Fruit fly (Drosophila melanogaster) whole organism, embryonic: ENCODE data around the gene Gr63a.

ENCODE experiments used
- Adf1 ChIP-seq: fragments of 200-800 bp; sonication (Bioruptor generic); IDR thresholded peaks from 2 replicates; pipeline ENCODE4 v1.3.6; 2022; ENCODE audit warnings: missing biosample characterization, missing genetic modification characterization
- CG10431 ChIP-seq: fragments of 200-800 bp; sonication (Bioruptor generic); optimal IDR thresholded peaks from 3 replicates; lab custom pipeline; 2018; ENCODE audit warnings: missing biosample characterization, mild to moderate bottlenecking, missing genetic modification characterization
- CG11093 ChIP-seq: fragments of 200-800 bp; sonication (Bioruptor generic); IDR thresholded peaks from 3 replicates; pipeline ENCODE4 v1.3.6; 2022; ENCODE audit warnings: missing biosample characterization, missing genetic modification characterization
- CG11504 ChIP-seq: fragments of 200-800 bp; sonication (Bioruptor generic); optimal IDR thresholded peaks from 3 replicates; lab custom pipeline; 2019; ENCODE audit warnings: missing biosample characterization, mild to moderate bottlenecking, missing genetic modification characterization, moderate library complexity
- CG12155 ChIP-seq: fragments of 200-800 bp; sonication (Bioruptor generic); optimal IDR thresholded peaks from 3 replicates; lab custom pipeline; 2016; ENCODE audit warnings: missing biosample characterization, missing genetic modification characterization
- CG13624 ChIP-seq: fragments of 200-800 bp; sonication (Bioruptor generic); optimal IDR thresholded peaks from 2 replicates; lab custom pipeline; 2016; ENCODE audit warnings: missing biosample characterization, missing genetic modification characterization
- CG13775 ChIP-seq: fragments of 200-800 bp; sonication (Bioruptor generic); optimal IDR thresholded peaks from 3 replicates; lab custom pipeline; 2017; ENCODE audit warnings: missing biosample characterization, mild to moderate bottlenecking, missing genetic modification characterization
- CG15269 ChIP-seq: fragments of 200-800 bp; sonication (Bioruptor generic); optimal IDR thresholded peaks from 2 replicates; lab custom pipeline; 2018; ENCODE audit warnings: missing biosample characterization, mild to moderate bottlenecking, missing genetic modification characterization, moderate library complexity
- CG15696 ChIP-seq: fragments of 200-800 bp; sonication (Bioruptor generic); optimal IDR thresholded peaks from 2 replicates; lab custom pipeline; 2019; ENCODE audit warnings: missing biosample characterization, mild to moderate bottlenecking, missing genetic modification characterization, moderate library complexity
- CG16813 ChIP-seq: fragments of 200-800 bp; sonication (Bioruptor generic); IDR thresholded peaks from 3 replicates; pipeline ENCODE4 v1.3.6; 2022; ENCODE audit warnings: missing biosample characterization, missing genetic modification characterization; ENCODE audit not compliant: partially characterized antibody
- CG17802 ChIP-seq: fragments of 200-800 bp; sonication (Bioruptor generic); optimal IDR thresholded peaks from 2 replicates; lab custom pipeline; 2018; ENCODE audit warnings: missing biosample characterization, mild to moderate bottlenecking, missing genetic modification characterization, moderate library complexity
- CG18262 ChIP-seq: fragments of 200-800 bp; optimal IDR thresholded peaks from 3 replicates; lab custom pipeline; 2019; ENCODE audit warnings: missing biosample characterization, mild to moderate bottlenecking, missing genetic modification characterization, moderate library complexity
- CG2875 ChIP-seq: fragments of 200-800 bp; sonication (Bioruptor generic); optimal IDR thresholded peaks from 2 replicates; lab custom pipeline; 2017; ENCODE audit warnings: missing biosample characterization, mild to moderate bottlenecking, missing genetic modification characterization, missing genetic modification reagents
- CG32532 ChIP-seq: fragments of 200-800 bp; sonication (Bioruptor generic); IDR thresholded peaks from 2 replicates; pipeline ENCODE4 v1.3.6; 2022; ENCODE audit warnings: missing biosample characterization, missing genetic modification characterization
- CG43689 ChIP-seq: fragments of 200-800 bp; sonication (Bioruptor generic); IDR thresholded peaks from 2 replicates; pipeline ENCODE4 v1.3.6; 2022; ENCODE audit warnings: missing biosample characterization, missing genetic modification characterization
- CG4707 ChIP-seq: fragments of 200-800 bp; sonication (Bioruptor generic); optimal IDR thresholded peaks from 2 replicates; lab custom pipeline; 2018; ENCODE audit warnings: missing biosample characterization, mild to moderate bottlenecking, missing genetic modification characterization, moderate library complexity
- CG4820 ChIP-seq: fragments of 200-800 bp; sonication (Bioruptor generic); optimal IDR thresholded peaks from 3 replicates; lab custom pipeline; 2016; ENCODE audit warnings: missing biosample characterization, missing genetic modification characterization
- CG6765 ChIP-seq: fragments of 200-800 bp; sonication (Bioruptor generic); optimal IDR thresholded peaks from 3 replicates; lab custom pipeline; 2017; ENCODE audit warnings: missing biosample characterization, mild to moderate bottlenecking, missing genetic modification characterization
- CG7963 ChIP-seq: fragments of 200-800 bp; sonication (Bioruptor generic); IDR thresholded peaks from 3 replicates; pipeline ENCODE4 v1.3.6; 2022; ENCODE audit warnings: missing biosample characterization, missing genetic modification characterization; ENCODE audit not compliant: partially characterized antibody
- CG8924 ChIP-seq: fragments of 200-800 bp; optimal IDR thresholded peaks from 3 replicates; lab custom pipeline; 2019; ENCODE audit warnings: missing biosample characterization, mild to moderate bottlenecking, missing genetic modification characterization, moderate library complexity
- CG9609 ChIP-seq: fragments of 200-800 bp; sonication (Bioruptor generic); optimal IDR thresholded peaks from 3 replicates; lab custom pipeline; 2016; ENCODE audit warnings: missing biosample characterization, missing genetic modification characterization
- Dref ChIP-seq: fragments of 200-800 bp; sonication (Bioruptor generic); IDR thresholded peaks from 2 replicates; pipeline ENCODE4 v1.3.6; 2022; ENCODE audit warnings: missing biosample characterization, missing genetic modification characterization
- Fer2 ChIP-seq: fragments of 200-800 bp; sonication (Bioruptor generic); optimal IDR thresholded peaks from 2 replicates; lab custom pipeline; 2018; ENCODE audit warnings: missing biosample characterization, mild to moderate bottlenecking, missing genetic modification characterization, moderate library complexity
- Gsc ChIP-seq: fragments of 200-800 bp; sonication (Bioruptor generic); IDR thresholded peaks from 2 replicates; pipeline ENCODE4 v1.3.6; 2022; ENCODE audit warnings: missing biosample characterization, missing genetic modification characterization
- HmgD ChIP-seq: fragments of 200-800 bp; sonication (Bioruptor generic); optimal IDR thresholded peaks from 3 replicates; lab custom pipeline; 2016; ENCODE audit warnings: missing biosample characterization, missing genetic modification characterization
- Nf-YB ChIP-seq: fragments of 200-800 bp; sonication (Bioruptor generic); optimal IDR thresholded peaks from 3 replicates; lab custom pipeline; 2019; ENCODE audit warnings: missing biosample characterization, mild to moderate bottlenecking, missing genetic modification characterization, moderate library complexity
- Optix ChIP-seq: fragments of 200-800 bp; sonication (Bioruptor generic); IDR thresholded peaks from 3 replicates; pipeline ENCODE4 v1.3.6; 2022; ENCODE audit warnings: missing biosample characterization, missing genetic modification characterization
- PHDP ChIP-seq: fragments of 200-800 bp; sonication (Bioruptor generic); optimal IDR thresholded peaks from 3 replicates; lab custom pipeline; 2018; ENCODE audit warnings: missing biosample characterization, mild to moderate bottlenecking, missing genetic modification characterization, moderate library complexity
- Side ChIP-seq: fragments of 200-800 bp; sonication (Bioruptor generic); optimal IDR thresholded peaks from 2 replicates; lab custom pipeline; 2016; ENCODE audit warnings: missing biosample characterization, missing genetic modification characterization
- Ssrp ChIP-seq: fragments of 200-800 bp; sonication (Bioruptor generic); optimal IDR thresholded peaks from 2 replicates; lab custom pipeline; 2018; ENCODE audit warnings: missing biosample characterization, mild to moderate bottlenecking, missing genetic modification characterization, moderate library complexity
- Tbp ChIP-seq: fragments of >200 bp; optimal IDR thresholded peaks from 2 replicates; lab custom pipeline; 2018; ENCODE audit warnings: missing biosample characterization, missing genetic modification characterization
- amos ChIP-seq: fragments of 200-800 bp; sonication (Bioruptor generic); IDR thresholded peaks from 2 replicates; pipeline ENCODE4 v1.3.6; 2022; ENCODE audit warnings: missing biosample characterization, missing genetic modification characterization; ENCODE audit not compliant: partially characterized antibody
- cas ChIP-seq: fragments of 200-800 bp; sonication (Bioruptor generic); IDR thresholded peaks from 2 replicates; pipeline ENCODE4 v1.3.6; 2022; ENCODE audit warnings: missing biosample characterization, missing genetic modification characterization
- dmrt11E ChIP-seq: fragments of 200-800 bp; sonication (Bioruptor generic); optimal IDR thresholded peaks from 3 replicates; lab custom pipeline; 2018; ENCODE audit warnings: missing biosample characterization, mild to moderate bottlenecking, missing genetic modification characterization, moderate library complexity
- eve ChIP-seq, 2 experiments: fragments of >200 bp; optimal IDR thresholded peaks; 2 replicates each; lab custom pipeline; 2017; ENCODE audit warnings: missing biosample characterization in 2 of 2, missing genetic modification characterization in 2 of 2
- fd96Cb ChIP-seq: fragments of 200-800 bp; sonication (Bioruptor generic); optimal IDR thresholded peaks from 2 replicates; lab custom pipeline; 2018; ENCODE audit warnings: missing biosample characterization, mild to moderate bottlenecking, missing genetic modification characterization, moderate library complexity
- gsb-n ChIP-seq: fragments of 200-800 bp; sonication (Bioruptor generic); optimal IDR thresholded peaks from 3 replicates; lab custom pipeline; 2018; ENCODE audit warnings: missing biosample characterization, mild to moderate bottlenecking, missing genetic modification characterization
- jigr1 ChIP-seq: fragments of 200-800 bp; sonication (Bioruptor generic); IDR thresholded peaks from 3 replicates; pipeline ENCODE4 v1.3.6; 2022; ENCODE audit warnings: missing biosample characterization, missing genetic modification characterization
- lov ChIP-seq, 2 experiments: fragments of 200-800 bp in 1 of 2; fragments of >200 bp in 1 of 2; sonication (Bioruptor generic) in 1 of 2; IDR thresholded peaks in 1 of 2; optimal IDR thresholded peaks in 1 of 2; 2 replicates in 1 of 2; 3 replicates in 1 of 2; pipeline versions ENCODE4 v1.3.6 to Lab custom; 2017 to 2022; ENCODE audit warnings: missing biosample characterization in 1 of 2, missing genetic modification characterization in 1 of 2
- maf-S ChIP-seq: fragments of 200-800 bp; sonication (Bioruptor generic); optimal IDR thresholded peaks from 2 replicates; lab custom pipeline; 2016; ENCODE audit warnings: missing biosample characterization, missing genetic modification characterization
- oc ChIP-seq: fragments of 200-800 bp; sonication (Bioruptor generic); optimal IDR thresholded peaks from 2 replicates; lab custom pipeline; 2018; ENCODE audit warnings: missing biosample characterization, mild to moderate bottlenecking, missing genetic modification characterization, moderate library complexity
- repo ChIP-seq: fragments of 200-800 bp; sonication (Bioruptor generic); optimal IDR thresholded peaks from 2 replicates; lab custom pipeline; 2016; ENCODE audit warnings: missing biosample characterization, missing genetic modification characterization
- row ChIP-seq: fragments of 200-800 bp; sonication (Bioruptor generic); IDR thresholded peaks from 3 replicates; pipeline ENCODE4 v1.3.6; 2022; ENCODE audit warnings: missing biosample characterization, missing genetic modification characterization
- salm ChIP-seq: fragments of 200-800 bp; sonication (Bioruptor generic); optimal IDR thresholded peaks from 2 replicates; lab custom pipeline; 2018; ENCODE audit warnings: missing biosample characterization, mild to moderate bottlenecking, missing genetic modification characterization
- sd ChIP-seq: fragments of 200-800 bp; sonication (Bioruptor generic); optimal IDR thresholded peaks from 3 replicates; lab custom pipeline; 2018; ENCODE audit warnings: missing biosample characterization, mild to moderate bottlenecking, missing genetic modification characterization, moderate library complexity
- sens ChIP-seq: fragments of 200-800 bp; sonication (Bioruptor generic); peaks from one replicate; lab custom pipeline; 2016; ENCODE audit warnings: missing biosample characterization, missing genetic modification characterization
- sima ChIP-seq: fragments of 200-800 bp; sonication (Bioruptor generic); optimal IDR thresholded peaks from 2 replicates; lab custom pipeline; 2016; ENCODE audit warnings: missing biosample characterization, missing genetic modification characterization
- tup ChIP-seq: fragments of 200-800 bp; sonication (Bioruptor generic); optimal IDR thresholded peaks from 2 replicates; lab custom pipeline; 2016; ENCODE audit warnings: missing biosample characterization, mild to moderate bottlenecking, missing genetic modification characterization, moderate library complexity
- vfl ChIP-seq: fragments of 200-800 bp; sonication (Bioruptor generic); optimal IDR thresholded peaks from 2 replicates; lab custom pipeline; 2016; ENCODE audit warnings: missing biosample characterization, missing genetic modification characterization

Gene Gr63a

DNA sequence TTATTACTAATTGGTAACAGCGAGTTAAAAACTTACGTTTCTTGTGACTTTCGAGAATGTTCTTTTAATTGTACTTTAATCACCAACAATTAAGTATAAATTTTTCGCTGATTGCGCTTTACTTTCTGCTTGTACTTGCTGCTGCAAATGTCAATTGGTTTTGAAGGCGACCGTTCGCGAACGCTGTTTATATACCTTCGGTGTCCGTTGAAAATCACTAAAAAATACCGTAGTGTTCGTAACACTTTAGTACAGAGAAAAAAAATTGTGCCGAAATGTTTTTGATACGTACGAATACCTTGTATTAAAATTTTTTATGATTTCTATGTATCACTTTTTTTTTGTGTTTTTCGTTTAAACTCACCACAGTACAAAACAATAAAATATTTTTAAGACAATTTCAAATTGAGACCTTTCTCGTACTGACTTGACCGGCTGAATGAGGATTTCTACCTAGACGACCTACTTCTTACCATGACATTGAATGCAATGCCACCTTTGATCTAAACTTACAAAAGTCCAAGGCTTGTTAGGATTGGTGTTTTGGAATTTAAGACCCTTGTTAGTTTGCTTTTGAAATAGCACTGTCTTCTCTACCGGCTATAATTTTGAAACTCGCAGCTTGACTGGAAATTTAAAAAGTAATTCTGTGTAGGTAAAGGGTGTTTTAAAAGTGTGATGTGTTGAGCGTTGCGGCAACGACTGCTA lies 6.2 kb upstream of the Gr63a start, which contains the start of gene Ubi-p63E (continued):
- TF ChIP-seq Dref (GFP tag; lab: Robert Waterston, UW) (no peak), Side (GFP tag; lab: Kevin White, UChicago) (peak; percentile 65), eve (GFP tag; optimal IDR thresholded peaks at IDR 0.05; lab: Kevin White, UChicago) (no peak), CG10431 (peak; percentile 50), Tbp (no peak), CG9609 (GFP tag; lab: Kevin White, UChicago) (peak; percentile 65), CG13775 (GFP tag; lab: Kevin White, UChicago) (peak; percentile 71), jigr1 (no peak), repo (GFP tag; lab: Kevin White, UChicago) (peak; percentile 39), Optix (GFP tag; lab: Robert Waterston, UW) (no peak), sima (GFP tag; lab: Kevin White, UChicago) (no peak), Gsc (GFP tag; lab: Robert Waterston, UW) (no peak), CG6765 (no peak), CG15696 (tag; lab: Kevin White, UChicago) (peak; percentile 59), CG4707 (GFP tag; lab: Kevin White, UChicago) (peak; percentile 31), Ssrp (tag; lab: Kevin White, UChicago) (peak; percentile 28), CG15269 (tag; lab: Kevin White, UChicago) (peak; percentile 68), CG11093 (GFP tag; lab: Robert Waterston, UW) (0 out of 3 replicates have a peak, but pooled peaks have one; percentile 24), CG17802 (no peak), Adf1 (no peak), CG13624 (peak; percentile 56), HmgD (peak; percentile 39), CG7963 (GFP tag; lab: Robert Waterston, UW) (no peak), oc (tag; lab: Kevin White, UChicago) (peak; percentile 34), CG16813 (GFP tag; lab: Robert Waterston, UW) (no peak), sens (GFP tag; lab: Kevin White, UChicago) (peak; percentile 94), PHDP (tag; lab: Kevin White, UChicago) (peak; percentile 62), CG32532 (GFP tag; lab: Robert Waterston, UW) (no peak), salm (tag; lab: Kevin White, UChicago) (no peak), amos (GFP tag; lab: Robert Waterston, UW) (no peak), lov (optimal IDR thresholded peaks at IDR 0.05; lab: Kevin White, UChicago) (no peak), lov (GFP tag; IDR thresholded peaks at IDR 0.05; lab: Robert Waterston, UW) (no peak), Fer2 (peak; percentile 56), vfl (GFP tag; lab: Kevin White, UChicago) (peak; percentile 42), CG43689 (GFP tag; lab: Robert Waterston, UW) (no peak), CG18262 (tag; lab: Kevin White, UChicago) (peak; percentile 69), CG4820 (GFP tag; lab: Kevin White, UChicago) (peak; percentile 63), dmrt11E (tag; lab: Kevin White, UChicago) (peak; percentile 65), CG12155 (GFP tag; lab: Kevin White, UChicago) (peak; percentile 68), Nf-YB (GFP tag; lab: Kevin White, UChicago) (peak; percentile 35), CG2875 (GFP tag; lab: Kevin White, UChicago) (peak; percentile 35), CG8924 (tag; lab: Kevin White, UChicago) (peak; percentile 25), CG11504 (tag; lab: Kevin White, UChicago) (peak; percentile 57), gsb-n (peak; percentile 50), maf-S (peak; percentile 27), row (no peak), sd (tag; lab: Kevin White, UChicago) (no peak), fd96Cb (tag; lab: Kevin White, UChicago) (peak; percentile 64), tup (GFP tag; lab: Kevin White, UChicago) (no peak), cas (GFP tag; lab: Robert Waterston, UW) (no peak)
